Worm (Caenorhabditis elegans) whole organism, young adult: ENCODE data around the gene F44E7.7.

Experiments used
- attf-5 ChIP-seq: fragments of 200-800 bp; sonication (Bioruptor generic); optimal IDR thresholded peaks from 2 replicates; lab custom pipeline; 2018; ENCODE audit warnings: mild to moderate bottlenecking, missing genetic modification characterization, missing compliant biosample characterization
- pha-4 ChIP-seq: fragments of 150-350 bp; sonication (generic microtip); optimal IDR thresholded peaks from 2 replicates; lab custom pipeline; 2014; ENCODE audit warnings: missing biosample characterization, missing genetic modification reagents, missing genetic modification characterization
- rec-8 ChIP-seq, 2 experiments: sonication (generic microtip); optimal IDR thresholded peaks; 2 replicates each; lab custom pipeline; 2016; ENCODE audit warnings: mild to moderate bottlenecking in 2 of 2, missing genetic modification characterization in 2 of 2, missing genetic modification reagents in 2 of 2, missing genotype in 2 of 2, missing biosample characterization in 1 of 2, missing compliant biosample characterization in 1 of 2, moderate library complexity in 1 of 2
- sea-2 ChIP-seq: fragments of 200-800 bp; sonication (Bioruptor generic); IDR thresholded peaks from 2 replicates; pipeline ENCODE4 v1.3.6; 2022; ENCODE audit warnings: missing genetic modification characterization, missing compliant biosample characterization

DNA sequence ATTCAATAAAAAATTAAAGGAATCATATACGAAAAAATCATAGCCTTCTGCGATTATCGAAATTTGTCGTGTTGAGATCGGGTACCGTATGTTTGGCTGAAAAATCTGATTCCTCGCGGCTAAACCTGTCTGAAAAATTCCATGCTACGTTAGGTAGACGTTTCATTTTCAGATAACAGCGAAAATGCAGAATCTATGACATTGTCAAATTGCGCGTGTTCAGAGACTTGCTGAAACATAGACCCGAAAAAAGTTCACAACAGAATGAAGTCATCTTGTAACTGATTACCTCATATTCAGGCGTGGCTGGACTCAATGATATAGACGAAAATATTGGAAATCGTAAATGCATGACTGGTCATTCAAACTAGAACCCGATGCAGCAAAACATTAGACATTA lies 48.3 kb upstream of the F44E7.7 start, which contains the start of gene srh-76:
- TF ChIP-seq sea-2 (no peak), pha-4 (tag; lab: Kevin White, UChicago) (no peak), rec-8 (tag; optimal IDR thresholded peaks at IDR 0.05; lab: Kevin White, UChicago) (no peak), attf-5 (GFP tag; lab: Kevin White, UChicago) (no peak)
